Fruit fly (Drosophila melanogaster) whole organism, embryonic: ENCODE data around the gene CG3841.

ENCODE experiments used
- Atf6 ChIP-seq: fragments of 200-800 bp; sonication (Bioruptor generic); IDR thresholded peaks from 2 replicates; pipeline ENCODE4 v1.3.6; 2022; ENCODE audit warnings: missing biosample characterization, missing genetic modification characterization
- Blimp-1 ChIP-seq: fragments of 200-800 bp; sonication (Bioruptor generic); optimal IDR thresholded peaks from 3 replicates; lab custom pipeline; 2018; ENCODE audit warnings: missing biosample characterization, missing genetic modification characterization, mild to moderate bottlenecking, moderate library complexity, missing genetic modification reagents
- CG10462 ChIP-seq: fragments of 200-800 bp; sonication (Bioruptor generic); optimal IDR thresholded peaks from 2 replicates; lab custom pipeline; 2016; ENCODE audit warnings: missing biosample characterization, missing genetic modification characterization
- CG11723 ChIP-seq: fragments of 200-800 bp; sonication (Bioruptor generic); optimal IDR thresholded peaks from 2 replicates; lab custom pipeline; 2017; ENCODE audit warnings: missing biosample characterization, mild to moderate bottlenecking, missing genetic modification characterization
- CG13287 ChIP-seq: fragments of 200-800 bp; sonication (Bioruptor generic); IDR thresholded peaks from 2 replicates; pipeline ENCODE4 v1.3.6; 2022; ENCODE audit warnings: missing biosample characterization, missing genetic modification characterization; ENCODE audit not compliant: partially characterized antibody
- CG1647 ChIP-seq: fragments of 200-800 bp; sonication (Bioruptor generic); optimal IDR thresholded peaks from 3 replicates; lab custom pipeline; 2016; ENCODE audit warnings: missing biosample characterization, missing genetic modification characterization
- CG16779 ChIP-seq: fragments of 200-800 bp; sonication (Bioruptor generic); IDR thresholded peaks from 2 replicates; pipeline ENCODE4 v1.3.6; 2022; ENCODE audit warnings: missing biosample characterization, missing genetic modification characterization
- CG17359 ChIP-seq: fragments of 200-800 bp; sonication (Bioruptor generic); optimal IDR thresholded peaks from 3 replicates; lab custom pipeline; 2018; ENCODE audit warnings: missing biosample characterization, mild to moderate bottlenecking, missing genetic modification characterization, moderate library complexity
- CG1792 ChIP-seq: fragments of 200-800 bp; sonication (Bioruptor generic); optimal IDR thresholded peaks from 2 replicates; lab custom pipeline; 2016; ENCODE audit warnings: missing biosample characterization, missing genetic modification characterization
- CG3163 ChIP-seq: fragments of 200-800 bp; sonication (Bioruptor generic); optimal IDR thresholded peaks from 3 replicates; lab custom pipeline; 2016; ENCODE audit warnings: missing biosample characterization, missing genetic modification characterization
- CG33557 ChIP-seq: fragments of 200-800 bp; sonication (Bioruptor generic); optimal IDR thresholded peaks from 2 replicates; lab custom pipeline; 2019; ENCODE audit warnings: missing biosample characterization, mild to moderate bottlenecking, missing genetic modification characterization, moderate library complexity
- CG34376 ChIP-seq: fragments of 200-800 bp; sonication (Bioruptor generic); optimal IDR thresholded peaks from 2 replicates; lab custom pipeline; 2018; ENCODE audit warnings: missing biosample characterization, mild to moderate bottlenecking, missing genetic modification characterization
- CG4282 ChIP-seq: fragments of 200-800 bp; sonication (Bioruptor generic); optimal IDR thresholded peaks from 2 replicates; lab custom pipeline; 2016; ENCODE audit warnings: missing biosample characterization, missing genetic modification characterization
- CG5180 ChIP-seq: fragments of 200-800 bp; sonication (Bioruptor generic); optimal IDR thresholded peaks from 3 replicates; lab custom pipeline; 2017; ENCODE audit warnings: missing biosample characterization, missing genetic modification characterization, mild to moderate bottlenecking, moderate library complexity, missing genetic modification reagents
- CG6765 ChIP-seq: fragments of 200-800 bp; sonication (Bioruptor generic); optimal IDR thresholded peaks from 3 replicates; lab custom pipeline; 2017; ENCODE audit warnings: missing biosample characterization, mild to moderate bottlenecking, missing genetic modification characterization
- Deaf1 ChIP-seq: fragments of 200-800 bp; optimal IDR thresholded peaks from 3 replicates; lab custom pipeline; 2019; ENCODE audit warnings: missing biosample characterization, mild to moderate bottlenecking, missing genetic modification characterization, moderate library complexity
- Ets65A ChIP-seq: fragments of 200-800 bp; sonication (Bioruptor generic); peaks from one replicate; lab custom pipeline; 2016; ENCODE audit warnings: missing biosample characterization, missing genetic modification characterization
- Fer1 ChIP-seq: fragments of 200-800 bp; sonication (Bioruptor generic); optimal IDR thresholded peaks from 2 replicates; lab custom pipeline; 2017; ENCODE audit warnings: missing biosample characterization, mild to moderate bottlenecking, missing genetic modification characterization
- H15 ChIP-seq: fragments of 200-800 bp; sonication (Bioruptor generic); IDR thresholded peaks from 3 replicates; pipeline ENCODE4 v1.3.6; 2022; ENCODE audit warnings: missing biosample characterization, missing genetic modification characterization
- HLH3B ChIP-seq: fragments of 200-800 bp; sonication (Bioruptor generic); IDR thresholded peaks from 2 replicates; pipeline ENCODE4 v1.3.6; 2022; ENCODE audit warnings: missing biosample characterization, missing genetic modification characterization
- Hsf ChIP-seq: fragments of 200-800 bp; sonication (Bioruptor generic); optimal IDR thresholded peaks from 3 replicates; lab custom pipeline; 2016; ENCODE audit warnings: missing biosample characterization, missing genetic modification characterization
- Jarid2 ChIP-seq: fragments of 200-800 bp; sonication (Bioruptor generic); optimal IDR thresholded peaks from 3 replicates; lab custom pipeline; 2017; ENCODE audit warnings: mild to moderate bottlenecking, missing biosample characterization, missing genetic modification reagents, missing genetic modification characterization
- MBD-R2 ChIP-seq: fragments of 200-800 bp; sonication (Bioruptor generic); IDR thresholded peaks from 2 replicates; pipeline ENCODE4 v1.3.6; 2022; ENCODE audit warnings: missing biosample characterization, missing genetic modification characterization
- Opbp ChIP-seq: fragments of 200-800 bp; sonication (Bioruptor generic); IDR thresholded peaks from 3 replicates; pipeline ENCODE4 v1.3.6; 2022; ENCODE audit warnings: missing biosample characterization, missing genetic modification characterization; ENCODE audit not compliant: partially characterized antibody
- Pdp1 ChIP-seq, 2 experiments: fragments of 200-800 bp; sonication (Bioruptor generic); optimal IDR thresholded peaks; 3 replicates each; lab custom pipeline; 2016; ENCODE audit warnings: missing biosample characterization in 2 of 2, missing genetic modification characterization in 2 of 2, mild to moderate bottlenecking in 1 of 2, moderate library complexity in 1 of 2
- Sry-β ChIP-seq: fragments of 200-800 bp; sonication (Bioruptor generic); optimal IDR thresholded peaks from 2 replicates; lab custom pipeline; 2018; ENCODE audit warnings: missing biosample characterization, mild to moderate bottlenecking, missing genetic modification characterization, moderate library complexity
- Ssrp ChIP-seq: fragments of 200-800 bp; sonication (Bioruptor generic); optimal IDR thresholded peaks from 2 replicates; lab custom pipeline; 2018; ENCODE audit warnings: missing biosample characterization, mild to moderate bottlenecking, missing genetic modification characterization, moderate library complexity
- Vsx1 ChIP-seq: fragments of 200-800 bp; sonication (Bioruptor generic); optimal IDR thresholded peaks from 2 replicates; lab custom pipeline; 2017; ENCODE audit warnings: missing biosample characterization, mild to moderate bottlenecking, missing genetic modification characterization, missing genetic modification reagents
- ab ChIP-seq: fragments of 200-800 bp; sonication (Bioruptor generic); optimal IDR thresholded peaks from 2 replicates; lab custom pipeline; 2016; ENCODE audit warnings: missing biosample characterization, missing genetic modification characterization
- bab2 ChIP-seq: fragments of 200-800 bp; sonication (Bioruptor generic); optimal IDR thresholded peaks from 2 replicates; lab custom pipeline; 2016; ENCODE audit warnings: missing biosample characterization, missing genetic modification characterization
- bigmax ChIP-seq: fragments of 200-800 bp; sonication (Bioruptor generic); optimal IDR thresholded peaks from 2 replicates; lab custom pipeline; 2018; ENCODE audit warnings: missing biosample characterization, mild to moderate bottlenecking, missing genetic modification characterization
- chm ChIP-seq: fragments of 200-800 bp; sonication (Bioruptor generic); IDR thresholded peaks from 2 replicates; pipeline ENCODE4 v1.3.6; 2022; ENCODE audit warnings: missing biosample characterization, missing genetic modification characterization
- corto ChIP-seq: fragments of 200-800 bp; sonication (Bioruptor generic); optimal IDR thresholded peaks from 2 replicates; lab custom pipeline; 2016; ENCODE audit warnings: missing biosample characterization, mild to moderate bottlenecking, missing genetic modification characterization, moderate library complexity
- dpn ChIP-seq, 2 experiments: fragments of 200-800 bp; sonication (Bioruptor generic); optimal IDR thresholded peaks; 3 replicates each; lab custom pipeline; 2016; ENCODE audit warnings: missing biosample characterization in 2 of 2, missing genetic modification characterization in 2 of 2
- eve ChIP-seq, 2 experiments: fragments of >200 bp; optimal IDR thresholded peaks; 2 replicates each; lab custom pipeline; 2017; ENCODE audit warnings: missing biosample characterization in 2 of 2, missing genetic modification characterization in 2 of 2
- exex ChIP-seq: fragments of 200-800 bp; sonication (Bioruptor generic); optimal IDR thresholded peaks from 4 replicates; lab custom pipeline; 2018; ENCODE audit warnings: missing biosample characterization, mild to moderate bottlenecking, missing genetic modification characterization, moderate library complexity
- fd102C ChIP-seq: fragments of 200-800 bp; sonication (Bioruptor generic); optimal IDR thresholded peaks from 2 replicates; lab custom pipeline; 2018; ENCODE audit warnings: missing biosample characterization, mild to moderate bottlenecking, missing genetic modification characterization, moderate library complexity
- grn ChIP-seq: fragments of 200-800 bp; sonication (Bioruptor generic); optimal IDR thresholded peaks from 3 replicates; lab custom pipeline; 2017; ENCODE audit warnings: missing biosample characterization, missing genetic modification characterization
- gro ChIP-seq: fragments of 200-800 bp; sonication (Bioruptor generic); optimal IDR thresholded peaks from 2 replicates; lab custom pipeline; 2016; ENCODE audit warnings: missing biosample characterization, missing genetic modification characterization
- ham ChIP-seq: fragments of 200-800 bp; sonication (Bioruptor generic); IDR thresholded peaks from 2 replicates; pipeline ENCODE4 v1.3.6; 2022; ENCODE audit warnings: missing biosample characterization, missing genetic modification characterization
- ken ChIP-seq: fragments of 200-800 bp; sonication (Bioruptor generic); IDR thresholded peaks from 3 replicates; pipeline ENCODE4 v1.3.6; 2022; ENCODE audit warnings: missing biosample characterization, missing genetic modification characterization
- mirr ChIP-seq: fragments of 200-800 bp; sonication (Bioruptor generic); optimal IDR thresholded peaks from 3 replicates; lab custom pipeline; 2018; ENCODE audit warnings: missing biosample characterization, mild to moderate bottlenecking, missing genetic modification characterization
- nerfin-1 ChIP-seq: fragments of 200-800 bp; sonication (Bioruptor generic); optimal IDR thresholded peaks from 3 replicates; lab custom pipeline; 2019; ENCODE audit warnings: missing biosample characterization, mild to moderate bottlenecking, missing genetic modification characterization, moderate library complexity
- onecut ChIP-seq: fragments of 200-800 bp; sonication (Bioruptor generic); IDR thresholded peaks from 2 replicates; pipeline ENCODE4 v1.3.6; 2022; ENCODE audit warnings: missing biosample characterization, missing genetic modification characterization
- prd ChIP-seq, 3 experiments: fragments of >200 bp in 2 of 3; fragments of 200-800 bp in 1 of 3; sonication (Bioruptor generic) in 1 of 3; optimal IDR thresholded peaks in 2 of 3; IDR thresholded peaks in 1 of 3; 2 replicates in 2 of 3; 3 replicates in 1 of 3; pipeline versions ENCODE4 v1.3.6 to Lab custom; 2017 to 2022; ENCODE audit warnings: missing biosample characterization in 1 of 3, missing genetic modification characterization in 1 of 3
- psq ChIP-seq: fragments of 200-800 bp; sonication (Bioruptor generic); optimal IDR thresholded peaks from 2 replicates; lab custom pipeline; 2017; ENCODE audit warnings: missing biosample characterization, missing genetic modification characterization
- ro ChIP-seq: fragments of 200-800 bp; sonication (Bioruptor generic); IDR thresholded peaks from 2 replicates; pipeline ENCODE4 v1.3.6; 2022; ENCODE audit warnings: missing biosample characterization, missing genetic modification characterization
- scrt ChIP-seq: fragments of 200-800 bp; sonication (Bioruptor generic); optimal IDR thresholded peaks from 2 replicates; lab custom pipeline; 2018; ENCODE audit warnings: missing biosample characterization, mild to moderate bottlenecking, missing genetic modification characterization, moderate library complexity
- zfh2 ChIP-seq: fragments of 200-800 bp; sonication (Bioruptor generic); optimal IDR thresholded peaks from 2 replicates; lab custom pipeline; 2016; ENCODE audit warnings: missing biosample characterization, missing genetic modification characterization

CG3841 gene

DNA sequence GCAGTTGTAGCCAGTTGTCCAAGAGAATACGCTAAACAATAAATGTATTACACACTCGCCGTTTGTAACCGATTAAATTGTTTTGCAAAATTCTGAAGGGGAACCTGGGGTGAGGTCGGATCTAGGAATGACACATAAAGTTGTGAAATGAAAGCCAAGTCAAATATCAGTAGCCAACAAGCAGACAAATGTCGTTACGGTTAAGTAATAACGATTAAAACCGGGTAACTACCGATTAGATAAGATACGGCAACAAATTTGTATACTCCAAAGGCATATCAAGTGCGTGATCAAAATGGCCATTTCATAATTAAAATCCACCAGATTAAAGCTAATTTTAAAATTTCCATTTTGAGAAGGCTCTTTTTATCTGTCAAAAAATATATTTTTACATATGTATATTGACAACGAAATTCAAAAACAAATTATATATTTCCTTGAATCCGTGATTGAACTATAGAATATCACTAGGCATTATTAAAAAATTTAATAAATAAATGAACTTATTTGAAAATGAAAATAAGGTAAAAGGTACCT is 26.8 kb downstream of the CG3841 start, which contains the start of gene GlcAT-S:
TSS of gene GlcAT-S (plus strand) at position 487 of the 537 bp plus-strand sequence.
- no peak for TF ChIP-seq Ets65A (GFP tag; lab: Kevin White, UChicago)
- no peak for TF ChIP-seq H15
- peak in 1 of 2 experiments; percentile 57 for TF ChIP-seq eve (GFP tag; optimal IDR thresholded peaks at IDR 0.05; lab: Kevin White, UChicago)
- no peak for TF ChIP-seq scrt
- TF ChIP-seq zfh2 (GFP tag; lab: Kevin White, UChicago), result no peak
- peak in 1 of 2 experiments; percentile 79 for TF ChIP-seq Pdp1 (GFP tag; optimal IDR thresholded peaks at IDR 0.05; lab: Kevin White, UChicago)
- peak; percentile 70 for TF ChIP-seq grn (GFP tag; lab: Kevin White, UChicago)
- no peak for TF ChIP-seq ab (GFP tag; lab: Kevin White, UChicago)
- no peak for TF ChIP-seq CG5180 (GFP tag; lab: Kevin White, UChicago)
- TF ChIP-seq ro (GFP tag; lab: Robert Waterston, UW), result no peak
- no peak for TF ChIP-seq bigmax (GFP tag; lab: Kevin White, UChicago)
- TF ChIP-seq CG34376 (GFP tag; lab: Kevin White, UChicago), result peak; percentile 86
- peak; percentile 6 for TF ChIP-seq Vsx1 (GFP tag; lab: Kevin White, UChicago)
- TF ChIP-seq CG11723 (GFP tag; lab: Kevin White, UChicago), result no peak
- TF ChIP-seq gro, result no peak
- TF ChIP-seq psq (GFP tag; lab: Kevin White, UChicago), result no peak
- no peak for TF ChIP-seq Deaf1
- no peak for TF ChIP-seq ken (GFP tag; lab: Robert Waterston, UW)
- peak; percentile 95 for TF ChIP-seq exex (tag; lab: Kevin White, UChicago)
- peak; percentile 4 for TF ChIP-seq Fer1 (GFP tag; lab: Kevin White, UChicago)
- TF ChIP-seq mirr, result peak; percentile 85

DNA sequence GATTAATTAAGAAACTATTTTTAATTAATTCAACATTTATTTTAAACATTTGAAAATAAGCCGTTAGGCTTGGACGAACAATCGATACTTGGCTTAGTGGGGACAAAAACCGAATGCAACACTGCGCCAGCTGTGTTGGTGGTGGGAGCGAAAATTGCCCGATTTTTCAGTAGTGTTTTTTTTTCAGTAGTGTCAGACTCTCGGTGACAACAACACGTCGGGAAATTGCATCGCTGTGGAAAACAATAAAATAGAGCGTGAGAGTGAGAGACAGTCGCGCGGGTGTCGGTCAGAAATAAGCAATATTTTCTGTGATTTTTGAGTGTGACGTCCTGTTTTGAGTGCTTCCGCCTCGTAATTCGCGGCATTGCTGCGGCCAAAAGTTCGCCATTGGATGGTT is 27.4 kb downstream of the CG3841 start:
- TF ChIP-seq CG1647 (GFP tag; lab: Kevin White, UChicago), result no peak
- no peak for TF ChIP-seq ham (GFP tag; lab: Robert Waterston, UW)
- TF ChIP-seq CG3163 (GFP tag; lab: Kevin White, UChicago), result peak; percentile 28
- peak; percentile 92 for TF ChIP-seq Opbp (GFP tag; lab: Robert Waterston, UW)
- no peak for TF ChIP-seq nerfin-1
- TF ChIP-seq fd102C, result peak; percentile 4
- no peak for TF ChIP-seq corto (GFP tag; lab: Kevin White, UChicago)
- peak; percentile 33; the same call in 1 of the 2 replicates for TF ChIP-seq HLH3B (GFP tag; lab: Robert Waterston, UW)
- TF ChIP-seq CG6765 (GFP tag; lab: Kevin White, UChicago), result peak; percentile 3
- TF ChIP-seq CG33557 (GFP tag; lab: Kevin White, UChicago), result peak; percentile 11
- peak; percentile 84 for TF ChIP-seq CG13287 (GFP tag; lab: Robert Waterston, UW)
- no peak for TF ChIP-seq CG4282 (GFP tag; lab: Kevin White, UChicago)
- peak; percentile 74 for TF ChIP-seq MBD-R2
- peak; percentile 38 for TF ChIP-seq Hsf (GFP tag; lab: Kevin White, UChicago)
- TF ChIP-seq CG16779 (GFP tag; lab: Robert Waterston, UW), result 0 out of 2 replicates have a peak, but pooled peaks have one; percentile 7
- no peak for TF ChIP-seq bab2
- peak; percentile 35 for TF ChIP-seq CG17359 (tag; lab: Kevin White, UChicago)
- no peak for TF ChIP-seq CG10462 (GFP tag; lab: Kevin White, UChicago)
- peak; percentile 21 for TF ChIP-seq Blimp-1 (GFP tag; lab: Kevin White, UChicago)
- no peak for TF ChIP-seq Sry-β (GFP tag; lab: Kevin White, UChicago)
- TF ChIP-seq dpn (GFP tag; optimal IDR thresholded peaks at IDR 0.05; lab: Kevin White, UChicago), result peak; percentile 18 to 56
- TF ChIP-seq chm (GFP tag; lab: Robert Waterston, UW), result peak; percentile 68; the same call in 1 of the 2 replicates
- TF ChIP-seq onecut (GFP tag; lab: Robert Waterston, UW), result peak; percentile 89
- TF ChIP-seq prd (optimal IDR thresholded peaks at IDR 0.05; lab: Kevin White, UChicago), result no peak
- peak; percentile 32; the same call in 1 of the 3 replicates for TF ChIP-seq prd (GFP tag; IDR thresholded peaks at IDR 0.05; lab: Robert Waterston, UW)
- no peak for TF ChIP-seq CG1792 (GFP tag; lab: Kevin White, UChicago)
- no peak for TF ChIP-seq Ssrp (tag; lab: Kevin White, UChicago)
- peak; percentile 97 for TF ChIP-seq Jarid2 (GFP tag; lab: Kevin White, UChicago)
- TF ChIP-seq Atf6 (GFP tag; lab: Robert Waterston, UW), result peak; percentile 55; the same call in 1 of the 2 replicates
